Worm (Caenorhabditis elegans) whole organism, late embryonic: ENCODE measurements around the gene srb-19.

Source experiments
- ceh-14 ChIP-seq: sonication (generic microtip); optimal IDR thresholded peaks from 2 replicates; lab custom pipeline; 2016; ENCODE audit warnings: missing genotype, missing genetic modification characterization, missing compliant biosample characterization
- elt-4 ChIP-seq: sonication (generic microtip); optimal IDR thresholded peaks from 2 replicates; lab custom pipeline; 2016; ENCODE audit warnings: missing genetic modification characterization, missing compliant biosample characterization
- pqm-1 ChIP-seq: sonication (generic microtip); optimal IDR thresholded peaks from 2 replicates; lab custom pipeline; 2016; ENCODE audit warnings: missing genetic modification characterization, missing compliant biosample characterization

ce11 chrV:7525695-7526094 is 5.7 kb upstream of the srb-19 start, which contains the start of gene C54F6.18:
- no peak for TF ChIP-seq elt-4 (tag; lab: Kevin White, UChicago)
- TF ChIP-seq pqm-1 (tag; lab: Kevin White, UChicago) = no peak
- no peak for TF ChIP-seq ceh-14 (tag; lab: Kevin White, UChicago)
